Worm (Caenorhabditis elegans): ENCODE measurements around the gene F13B6.3.

DNA sequence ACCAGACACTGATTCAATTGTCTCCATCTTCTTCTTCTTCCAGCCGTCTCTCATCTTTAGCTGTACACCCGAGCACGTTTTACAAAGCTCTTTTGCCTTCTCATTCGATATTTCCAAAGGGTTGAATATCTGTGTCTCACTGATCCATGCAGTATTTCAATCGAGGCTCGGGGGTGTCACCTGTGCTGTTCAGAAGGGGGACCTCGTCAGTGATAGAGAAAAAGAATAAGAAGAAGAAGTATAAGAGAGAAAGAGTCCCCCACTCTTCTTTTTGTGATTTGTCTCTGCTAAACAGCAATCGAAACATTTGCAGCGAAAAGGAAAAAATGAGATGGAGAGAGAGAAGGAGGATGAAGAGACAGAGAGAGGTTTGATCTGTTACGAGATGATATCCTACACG is 39.7 kb downstream of the F13B6.3 start:
- no peak for TF ChIP-seq lsy-2 (tag; optimal IDR thresholded peaks at IDR 0.05)
- TF ChIP-seq sma-9 (GFP tag; optimal IDR thresholded peaks at IDR 0.05): no peak
- TF ChIP-seq sma-9 (tag; optimal IDR thresholded peaks at IDR 0.05): no peak

All from whole organism, L2 larva.